Fruit fly (Drosophila melanogaster) whole organism, prepupa: ENCODE results near the gene CG43373.
A peak's percentile ranks its signal among the peaks of the same experiment; 100 is the strongest.
"Not testable (repeated sequence)": the region's sequence is repeated elsewhere in the genome, so short reads cannot be mapped to it uniquely, and the experiment has no call there.

Experiments used
- Blimp-1 ChIP-seq: fragments of 200-800 bp; sonication (Bioruptor generic); optimal IDR thresholded peaks from 3 replicates; lab custom pipeline; 2017; ENCODE audit warnings: missing biosample characterization, missing genetic modification characterization, mild to moderate bottlenecking, moderate library complexity, missing genetic modification reagents
- CG10669 ChIP-seq: fragments of 200-800 bp; sonication (Bioruptor generic); optimal IDR thresholded peaks from 3 replicates; lab custom pipeline; 2018; ENCODE audit warnings: missing biosample characterization, mild to moderate bottlenecking, missing genetic modification characterization, moderate library complexity
- CG1621 ChIP-seq: fragments of 200-800 bp; sonication (Bioruptor generic); optimal IDR thresholded peaks from 3 replicates; lab custom pipeline; 2018; ENCODE audit warnings: missing biosample characterization, mild to moderate bottlenecking, missing genetic modification characterization
- CG16779 ChIP-seq: fragments of 200-800 bp; sonication (Bioruptor generic); optimal IDR thresholded peaks from 3 replicates; lab custom pipeline; 2017; ENCODE audit warnings: missing biosample characterization, mild to moderate bottlenecking, missing genetic modification characterization
- CG3032 ChIP-seq: fragments of 200-800 bp; optimal IDR thresholded peaks from 2 replicates; lab custom pipeline; 2019; ENCODE audit warnings: missing biosample characterization, mild to moderate bottlenecking, missing genetic modification characterization, moderate library complexity
- CG32006 ChIP-seq: fragments of 200-800 bp; sonication (Bioruptor generic); optimal IDR thresholded peaks from 3 replicates; lab custom pipeline; 2017; ENCODE audit warnings: missing biosample characterization, mild to moderate bottlenecking, missing genetic modification characterization
- CG3919 ChIP-seq: fragments of 200-800 bp; sonication (Bioruptor generic); optimal IDR thresholded peaks from 3 replicates; lab custom pipeline; 2016; ENCODE audit warnings: missing biosample characterization, missing genetic modification characterization
- CG4318 ChIP-seq: fragments of 200-800 bp; sonication (Bioruptor generic); optimal IDR thresholded peaks from 3 replicates; lab custom pipeline; 2017; ENCODE audit warnings: missing biosample characterization, mild to moderate bottlenecking, missing genetic modification characterization
- CG6163 ChIP-seq: fragments of 200-800 bp; sonication (Bioruptor generic); IDR thresholded peaks from 3 replicates; pipeline ENCODE4 v1.3.6; 2022; ENCODE audit warnings: missing biosample characterization, missing genetic modification characterization
- CG6276 ChIP-seq: fragments of 200-800 bp; sonication (Bioruptor generic); optimal IDR thresholded peaks from 2 replicates; lab custom pipeline; 2017; ENCODE audit warnings: missing biosample characterization, mild to moderate bottlenecking, missing genetic modification characterization
- CG6792 ChIP-seq: fragments of 200-800 bp; sonication (Bioruptor generic); optimal IDR thresholded peaks from 3 replicates; lab custom pipeline; 2016; ENCODE audit warnings: missing biosample characterization, missing genetic modification characterization
- CG6808 ChIP-seq: fragments of 200-800 bp; sonication (Bioruptor generic); optimal IDR thresholded peaks from 3 replicates; lab custom pipeline; 2017; ENCODE audit warnings: missing biosample characterization, missing genetic modification characterization, mild to moderate bottlenecking, moderate library complexity, missing genetic modification reagents
- CG6854 ChIP-seq: fragments of 200-800 bp; sonication (Bioruptor generic); optimal IDR thresholded peaks from 2 replicates; lab custom pipeline; 2017; ENCODE audit warnings: missing biosample characterization, mild to moderate bottlenecking, missing genetic modification characterization
- CG7368 ChIP-seq: fragments of 200-800 bp; sonication (Bioruptor generic); optimal IDR thresholded peaks from 3 replicates; lab custom pipeline; 2016; ENCODE audit warnings: missing biosample characterization, missing genetic modification characterization
- CG8632 ChIP-seq: fragments of 200-800 bp; sonication (Bioruptor generic); optimal IDR thresholded peaks from 3 replicates; lab custom pipeline; 2016; ENCODE audit warnings: missing biosample characterization, missing genetic modification characterization
- Eip78C ChIP-seq: fragments of 200-800 bp; sonication (Bioruptor generic); peaks from one replicate; lab custom pipeline; 2016; ENCODE audit warnings: missing biosample characterization, missing genetic modification characterization
- Ets21C ChIP-seq: fragments of 200-800 bp; sonication (Bioruptor generic); optimal IDR thresholded peaks from 3 replicates; lab custom pipeline; 2016; ENCODE audit warnings: missing biosample characterization, missing genetic modification characterization
- Gug ChIP-seq: fragments of 200-800 bp; sonication (Bioruptor generic); IDR thresholded peaks from 2 replicates; pipeline ENCODE4 v1.3.6; 2022; ENCODE audit warnings: missing biosample characterization, missing genetic modification characterization
- Hr38 ChIP-seq: sonication (Bioruptor generic); optimal IDR thresholded peaks from 2 replicates; lab custom pipeline; 2016; ENCODE audit warnings: missing biosample characterization, missing genetic modification characterization
- Met ChIP-seq: fragments of 200-800 bp; sonication (Bioruptor generic); optimal IDR thresholded peaks from 3 replicates; lab custom pipeline; 2016; ENCODE audit warnings: missing biosample characterization, missing genetic modification characterization
- OdsH ChIP-seq: fragments of 200-800 bp; sonication (Bioruptor generic); optimal IDR thresholded peaks from 3 replicates; lab custom pipeline; 2016; ENCODE audit warnings: missing biosample characterization, missing genetic modification characterization
- Smox ChIP-seq: fragments of 200-800 bp; sonication (Bioruptor generic); optimal IDR thresholded peaks from 3 replicates; lab custom pipeline; 2016; ENCODE audit warnings: missing biosample characterization, missing genetic modification characterization
- Sox14 ChIP-seq: fragments of 200-800 bp; sonication (Bioruptor generic); optimal IDR thresholded peaks from 3 replicates; lab custom pipeline; 2016; ENCODE audit warnings: missing biosample characterization, missing genetic modification characterization
- dsx ChIP-seq: fragments of 200-800 bp; optimal IDR thresholded peaks from 3 replicates; lab custom pipeline; 2019; ENCODE audit warnings: missing biosample characterization, mild to moderate bottlenecking, missing genetic modification characterization, moderate library complexity; ENCODE audit not compliant: poor library complexity, severe bottlenecking
- esn ChIP-seq: fragments of 200-800 bp; sonication (Bioruptor generic); optimal IDR thresholded peaks from 2 replicates; lab custom pipeline; 2016; ENCODE audit warnings: missing biosample characterization, mild to moderate bottlenecking, missing genetic modification characterization, moderate library complexity
- fkh ChIP-seq: fragments of 200-800 bp; sonication (Bioruptor generic); optimal IDR thresholded peaks from 3 replicates; lab custom pipeline; 2017; ENCODE audit warnings: missing biosample characterization, mild to moderate bottlenecking, missing genetic modification characterization, moderate library complexity
- lz ChIP-seq: fragments of 200-800 bp; sonication (Bioruptor generic); optimal IDR thresholded peaks from 3 replicates; lab custom pipeline; 2016; ENCODE audit warnings: missing biosample characterization, missing genetic modification characterization
- pdm3 ChIP-seq: fragments of 200-800 bp; sonication (Bioruptor generic); optimal IDR thresholded peaks from 3 replicates; lab custom pipeline; 2016; ENCODE audit warnings: missing biosample characterization, missing genetic modification characterization
- salr ChIP-seq, 2 experiments: fragments of 200-800 bp; sonication (Bioruptor generic); optimal IDR thresholded peaks; 3 replicates each; lab custom pipeline; 2016 to 2018; ENCODE audit warnings: missing biosample characterization in 2 of 2, missing genetic modification characterization in 2 of 2, mild to moderate bottlenecking in 1 of 2
- spab ChIP-seq: fragments of 200-800 bp; sonication (Bioruptor generic); optimal IDR thresholded peaks from 2 replicates; lab custom pipeline; 2017; ENCODE audit warnings: missing biosample characterization, mild to moderate bottlenecking, missing genetic modification characterization, missing genetic modification reagents
- ss ChIP-seq, 2 experiments: fragments of 200-800 bp; sonication (Bioruptor generic); optimal IDR thresholded peaks; 2 replicates in 1 of 2; 3 replicates in 1 of 2; lab custom pipeline; 2017 to 2018; ENCODE audit warnings: mild to moderate bottlenecking in 2 of 2, missing biosample characterization in 2 of 2, missing genetic modification characterization in 2 of 2, moderate library complexity in 1 of 2
- vri ChIP-seq: fragments of 200-800 bp; sonication (Bioruptor generic); optimal IDR thresholded peaks from 3 replicates; lab custom pipeline; 2016; ENCODE audit warnings: missing biosample characterization, mild to moderate bottlenecking, missing genetic modification characterization

The CG43373 gene

DNA sequence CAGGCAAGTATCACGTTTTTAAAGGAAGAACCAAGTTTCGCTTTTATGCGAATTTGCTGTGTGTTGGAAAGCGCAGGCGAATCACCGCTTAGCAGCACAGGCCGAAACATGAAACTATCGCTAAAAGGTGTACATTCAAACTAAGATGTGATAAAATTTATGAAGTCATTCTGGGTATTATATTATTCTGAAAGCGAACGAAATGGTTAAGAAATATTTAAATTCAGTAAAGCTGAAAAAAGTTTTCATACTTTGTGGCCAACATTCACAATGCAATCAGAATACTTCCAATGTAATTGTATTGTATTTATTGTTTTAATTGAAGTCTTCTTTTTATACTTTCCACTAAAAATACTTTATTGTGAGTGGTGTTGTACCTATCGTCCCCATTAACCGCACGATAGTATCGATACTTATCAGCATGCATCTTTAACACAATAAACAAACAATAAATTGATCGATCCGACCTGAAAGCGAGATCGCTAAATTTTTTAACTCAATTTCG lies 38.1 kb upstream of the CG43373 start, which contains the start of gene Smn (continued):
- no peak for TF ChIP-seq CG6854 (GFP tag; lab: Kevin White, UChicago)
- TF ChIP-seq CG6276 (GFP tag; lab: Kevin White, UChicago) = no peak
- TF ChIP-seq fkh (GFP tag; lab: Kevin White, UChicago) = peak; percentile 81
- peak; percentile 52 for TF ChIP-seq CG6792 (GFP tag; lab: Kevin White, UChicago)
- TF ChIP-seq salr (GFP tag; optimal IDR thresholded peaks at IDR 0.05; lab: Kevin White, UChicago) = peak in 1 of 2 experiments; percentile 53
- no peak for TF ChIP-seq spab (GFP tag; lab: Kevin White, UChicago)
- TF ChIP-seq Gug = no peak
- peak; percentile 68 for TF ChIP-seq Ets21C (GFP tag; lab: Kevin White, UChicago)
- TF ChIP-seq Met (GFP tag; lab: Kevin White, UChicago) = peak; percentile 69
- TF ChIP-seq CG16779 (tag; lab: Kevin White, UChicago) = no peak
- TF ChIP-seq dsx (GFP tag; lab: Kevin White, UChicago) = no peak
- peak; percentile 55 for TF ChIP-seq CG8632 (GFP tag; lab: Kevin White, UChicago)
- TF ChIP-seq Smox (GFP tag; lab: Kevin White, UChicago) = peak; percentile 60
- no peak for TF ChIP-seq Hr38 (GFP tag; lab: Kevin White, UChicago)
- TF ChIP-seq CG6163 = no peak
- TF ChIP-seq OdsH = peak; percentile 71

DNA sequence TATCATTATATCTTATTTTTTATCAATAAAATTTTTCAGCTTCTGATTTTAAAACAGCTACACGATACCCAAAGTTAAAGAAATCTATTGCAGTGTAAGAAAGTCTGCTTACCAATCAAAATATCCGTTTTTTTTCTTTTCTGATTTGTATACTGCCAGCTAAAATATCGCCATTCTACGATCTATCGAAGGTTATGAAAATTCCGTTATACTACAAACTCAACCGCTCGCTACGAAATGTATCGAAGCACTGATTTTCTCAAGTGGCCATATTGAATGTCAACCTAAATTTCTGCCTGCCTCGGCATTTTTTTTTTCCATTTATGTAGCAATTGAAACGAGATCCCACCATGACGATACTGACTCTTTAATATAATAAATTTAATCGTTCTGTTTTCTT lies 36.9 kb upstream of the CG43373 start, which contains the start of gene nxf2:
nxf2 (minus strand) TSS at position 258 of the 400 bp plus-strand sequence.
- TF ChIP-seq CG10669 (GFP tag; lab: Kevin White, UChicago) = no peak
- TF ChIP-seq CG3032 (tag; lab: Kevin White, UChicago) = no peak
- no peak for TF ChIP-seq CG7368 (GFP tag; lab: Kevin White, UChicago)
- TF ChIP-seq CG6808 (GFP tag; lab: Kevin White, UChicago) = no peak
- TF ChIP-seq Blimp-1 (GFP tag; lab: Kevin White, UChicago) = no peak
- TF ChIP-seq CG32006 (GFP tag; lab: Kevin White, UChicago) = no peak
- no peak for TF ChIP-seq Eip78C (GFP tag; lab: Kevin White, UChicago)

dm6 chr3L:16574307-16574946 lies 31.3 kb upstream of the CG43373 start, which contains the start of gene mbf1:
Gene mbf1, plus strand, starts transcription at chr3L:16574436.
- TF ChIP-seq esn (GFP tag; lab: Kevin White, UChicago) = peak; percentile 20
- peak in 1 of 2 experiments; percentile 0 for TF ChIP-seq ss (GFP tag; optimal IDR thresholded peaks at IDR 0.05; lab: Kevin White, UChicago)
- TF ChIP-seq Eip78C (GFP tag; lab: Kevin White, UChicago) = peak; percentile 76
- TF ChIP-seq dsx (GFP tag; lab: Kevin White, UChicago) = peak; percentile 7
- TF ChIP-seq pdm3 (GFP tag; lab: Kevin White, UChicago) = no peak
- TF ChIP-seq Sox14 (GFP tag; lab: Kevin White, UChicago) = peak; percentile 22
- peak; percentile 16 for TF ChIP-seq lz (GFP tag; lab: Kevin White, UChicago)
- no peak for TF ChIP-seq CG4318 (GFP tag; lab: Kevin White, UChicago)
- peak; percentile 29 for TF ChIP-seq CG3032 (tag; lab: Kevin White, UChicago)

DNA sequence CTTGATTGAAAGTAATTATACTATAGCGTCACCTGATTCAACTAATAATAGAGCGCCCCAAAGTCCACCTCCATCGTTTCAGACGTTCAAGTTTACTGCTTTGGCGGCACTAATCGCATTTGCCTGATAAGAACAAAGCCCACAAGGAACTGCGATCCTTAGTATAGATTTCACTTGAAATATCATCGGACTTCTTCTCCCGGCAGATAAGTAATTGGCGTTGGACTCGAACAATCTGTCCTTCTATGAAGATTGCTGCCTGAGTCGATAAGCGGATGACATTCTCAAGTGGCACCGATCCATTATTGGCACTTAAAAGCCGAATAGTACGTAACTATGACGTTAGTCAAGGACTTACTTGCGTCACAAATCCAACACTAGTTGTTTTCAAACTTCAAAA lies 30.1 kb upstream of the CG43373 start, which contains the start of gene Mipp1:
Mipp1 (minus strand) TSS at position 101 of the 400 bp plus-strand sequence.
- not testable (repeated sequence) for TF ChIP-seq CG6808 (GFP tag; lab: Kevin White, UChicago); Eip78C (GFP tag; lab: Kevin White, UChicago); CG1621 (tag; lab: Kevin White, UChicago)

- TF ChIP-seq Ets21C (GFP tag; lab: Kevin White, UChicago) (no peak), Smox (GFP tag; lab: Kevin White, UChicago) (no peak), fkh (GFP tag; lab: Kevin White, UChicago) (peak; percentile 54), vri (peak; percentile 37), CG6276 (GFP tag; lab: Kevin White, UChicago) (no peak), CG3919 (GFP tag; lab: Kevin White, UChicago) (no peak), CG1621 (tag; lab: Kevin White, UChicago) (no peak)
Measured at dm6 chr3L:16572208-16572607, 29.0 kb upstream of the CG43373 start.
